Worm (Caenorhabditis elegans): ENCODE measurements around the gene T28C6.3.

DNA sequence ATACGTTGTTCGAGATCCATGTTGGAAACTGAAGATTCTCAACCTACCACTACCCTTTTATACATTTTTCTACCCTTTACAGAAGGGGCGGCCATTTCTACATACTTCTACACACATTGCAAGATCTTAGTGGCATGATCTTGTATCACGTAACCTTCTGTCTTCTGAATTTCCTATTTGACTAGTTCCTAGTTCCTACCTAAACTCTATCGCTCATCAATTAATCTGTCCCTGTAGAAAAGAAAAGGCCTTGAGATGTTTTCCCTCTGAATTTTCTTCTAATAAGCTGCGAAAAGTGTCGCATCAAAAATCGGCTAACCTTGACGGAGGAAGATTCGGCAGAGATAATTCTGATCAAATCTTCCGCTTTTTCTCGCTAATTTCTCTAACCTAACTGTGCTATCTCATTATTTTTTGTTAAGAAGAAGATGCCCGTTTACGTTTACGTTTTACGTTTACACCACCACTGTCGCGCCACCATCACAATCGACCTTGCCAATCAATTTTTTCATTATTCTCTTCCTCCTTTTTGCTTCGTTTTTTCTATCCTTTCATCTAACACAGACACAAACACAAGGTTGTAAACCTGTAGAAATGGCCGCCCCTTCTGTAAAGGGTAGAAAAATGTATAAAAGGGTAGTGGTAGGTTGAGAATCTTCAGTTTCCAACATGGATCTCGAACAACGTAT lies 4.1 kb downstream of the T28C6.3 start, which contains the start of the genes col-117 and col-3:
- TF ChIP-seq pha-4 (tag; optimal IDR thresholded peaks at IDR 0.05), result no peak
- no peak for TF ChIP-seq ztf-11 (tag; optimal IDR thresholded peaks at IDR 0.05)
- TF ChIP-seq eor-1 (tag; optimal IDR thresholded peaks at IDR 0.05), result no peak
- TF ChIP-seq nhr-28 (tag; optimal IDR thresholded peaks at IDR 0.05), result no peak
- no peak for TF ChIP-seq R02D3.7 (tag; optimal IDR thresholded peaks at IDR 0.05)
- TF ChIP-seq ceh-9 (tag; optimal IDR thresholded peaks at IDR 0.05), result no peak
- no peak for TF ChIP-seq nhr-11 (tag; optimal IDR thresholded peaks at IDR 0.05)
- TF ChIP-seq elt-3 (tag; optimal IDR thresholded peaks at IDR 0.05), result no peak
- peak; percentile 16 for TF ChIP-seq nhr-43 (tag; optimal IDR thresholded peaks at IDR 0.05; ENCODE audit: poor library complexity, severe bottlenecking)
- TF ChIP-seq egl-5 (tag; optimal IDR thresholded peaks at IDR 0.05), result no peak
- no peak for TF ChIP-seq mdl-1 (tag; optimal IDR thresholded peaks at IDR 0.05)
